Fruit fly (Drosophila melanogaster): Measurements from ENCODE around the gene Ccdc85.

Gene Ccdc85

dm6 chr2L:2999113-2999512 lies at the start of gene Ccdc85:
Gene Ccdc85, plus strand, starts transcription at chr2L:2999286.
- no peak for TF ChIP-seq noc (tag; optimal IDR thresholded peaks at IDR 0.05)

- TF ChIP-seq noc (tag; optimal IDR thresholded peaks at IDR 0.05): no peak
Measured at dm6 chr2L:2954472-2954871, 44.6 kb upstream of the Ccdc85 start, which contains the start of gene Rbp9. Gene Rbp9, plus strand, starts transcription at chr2L:2954762.

- no peak for TF ChIP-seq noc (tag; optimal IDR thresholded peaks at IDR 0.05)
Measured at dm6 chr2L:2955659-2956058, 43.4 kb upstream of the Ccdc85 start.

- no peak for TF ChIP-seq noc (tag; optimal IDR thresholded peaks at IDR 0.05)
Measured at dm6 chr2L:2956358-2956757, 42.7 kb upstream of the Ccdc85 start.

- TF ChIP-seq noc (tag; optimal IDR thresholded peaks at IDR 0.05): no peak
Measured at dm6 chr2L:2956992-2957391, 42.1 kb upstream of the Ccdc85 start.

- no peak for TF ChIP-seq noc (tag; optimal IDR thresholded peaks at IDR 0.05)
Measured at dm6 chr2L:2957547-2958174, 41.4 kb upstream of the Ccdc85 start.

dm6 chr2L:2958858-2959257 lies 40.2 kb upstream of the Ccdc85 start:
- TF ChIP-seq noc (tag; optimal IDR thresholded peaks at IDR 0.05): no peak

- no peak for TF ChIP-seq noc (tag; optimal IDR thresholded peaks at IDR 0.05)
Measured at dm6 chr2L:2966917-2967316, 32.2 kb upstream of the Ccdc85 start.

dm6 chr2L:2969438-2969837 lies 29.6 kb upstream of the Ccdc85 start, which contains the start of gene Ts:
Gene Ts, minus strand, starts transcription at chr2L:2969638.
- TF ChIP-seq noc (tag; optimal IDR thresholded peaks at IDR 0.05): no peak

- TF ChIP-seq noc (tag; optimal IDR thresholded peaks at IDR 0.05): peak; percentile 90
Measured at dm6 chr2L:2972439-2972936, 26.6 kb upstream of the Ccdc85 start, which contains the start of the genes Rrp1 and gammaTub23C. Gene Rrp1, minus strand, starts transcription at chr2L:2972508. Gene gammaTub23C, plus strand, starts transcription at chr2L:2972891.

- TF ChIP-seq noc (tag; optimal IDR thresholded peaks at IDR 0.05): no peak
Measured at dm6 chr2L:2976829-2977228, 22.3 kb upstream of the Ccdc85 start, which contains the start of the genes CG9641 and CG3165. Gene CG9641, minus strand, starts transcription at chr2L:2976862. Gene CG3165, plus strand, starts transcription at chr2L:2977122.

dm6 chr2L:2979091-2979490 lies 20.0 kb upstream of the Ccdc85 start, which contains the start of gene CG9643:
Gene CG9643, minus strand, starts transcription at chr2L:2979288.
- TF ChIP-seq noc (tag; optimal IDR thresholded peaks at IDR 0.05): no peak

- no peak for TF ChIP-seq noc (tag; optimal IDR thresholded peaks at IDR 0.05)
Measured at dm6 chr2L:2986776-2987175, 12.3 kb upstream of the Ccdc85 start.

dm6 chr2L:2987681-2988381 lies 11.3 kb upstream of the Ccdc85 start, which contains the start of the genes Chd1 and Bem46:
Gene Chd1, minus strand, starts transcription at chr2L:2987723.
Gene Bem46, plus strand, starts transcription at chr2L:2988116.
- no peak for TF ChIP-seq noc (tag; optimal IDR thresholded peaks at IDR 0.05)

- TF ChIP-seq noc (tag; optimal IDR thresholded peaks at IDR 0.05): no peak
Measured at dm6 chr2L:2992664-2993174, 6.4 kb upstream of the Ccdc85 start, which contains the start of the genes okr and CG3558. Gene okr, minus strand, starts transcription at chr2L:2992759. Gene CG3558, plus strand, starts transcription at chr2L:2992870.

- no peak for TF ChIP-seq noc (tag; optimal IDR thresholded peaks at IDR 0.05)
Measured at dm6 chr2L:2993236-2993635, 5.8 kb upstream of the Ccdc85 start.

Data from whole organism, larva.